Fruit fly (Drosophila melanogaster) whole organism, embryonic: ENCODE data around the gene RapGAP1.

ENCODE experiments used
- CG10654 ChIP-seq: fragments of 200-800 bp; sonication (Bioruptor generic); optimal IDR thresholded peaks from 2 replicates; lab custom pipeline; 2016; ENCODE audit warnings: missing biosample characterization, missing genetic modification characterization
- CG11093 ChIP-seq: fragments of 200-800 bp; sonication (Bioruptor generic); IDR thresholded peaks from 3 replicates; pipeline ENCODE4 v1.3.6; 2022; ENCODE audit warnings: missing biosample characterization, missing genetic modification characterization
- CG11696 ChIP-seq: fragments of 200-800 bp; sonication (Bioruptor generic); IDR thresholded peaks from 2 replicates; pipeline ENCODE4 v1.3.6; 2022; ENCODE audit warnings: missing biosample characterization, missing genetic modification characterization
- CG12659 ChIP-seq: fragments of 200-800 bp; sonication (Bioruptor generic); optimal IDR thresholded peaks from 3 replicates; lab custom pipeline; 2017; ENCODE audit warnings: mild to moderate bottlenecking, missing biosample characterization, missing genetic modification reagents, missing genetic modification characterization
- CG12744 ChIP-seq: fragments of 200-800 bp; sonication (Bioruptor generic); optimal IDR thresholded peaks from 2 replicates; lab custom pipeline; 2016; ENCODE audit warnings: missing biosample characterization, missing genetic modification characterization
- CG13296 ChIP-seq: fragments of 200-800 bp; sonication (Bioruptor generic); optimal IDR thresholded peaks from 3 replicates; lab custom pipeline; 2018; ENCODE audit warnings: missing biosample characterization, mild to moderate bottlenecking, missing genetic modification characterization
- CG15601 ChIP-seq: fragments of 200-800 bp; sonication (Bioruptor generic); optimal IDR thresholded peaks from 3 replicates; lab custom pipeline; 2019; ENCODE audit warnings: missing biosample characterization, mild to moderate bottlenecking, missing genetic modification characterization, moderate library complexity
- CG17829 ChIP-seq: fragments of 200-800 bp; optimal IDR thresholded peaks from 2 replicates; lab custom pipeline; 2019; ENCODE audit warnings: missing biosample characterization, mild to moderate bottlenecking, missing genetic modification characterization, moderate library complexity
- CG18262 ChIP-seq: fragments of 200-800 bp; optimal IDR thresholded peaks from 3 replicates; lab custom pipeline; 2019; ENCODE audit warnings: missing biosample characterization, mild to moderate bottlenecking, missing genetic modification characterization, moderate library complexity
- CG2129 ChIP-seq: fragments of 200-800 bp; sonication (Bioruptor generic); IDR thresholded peaks from 2 replicates; pipeline ENCODE4 v1.3.6; 2022; ENCODE audit warnings: missing biosample characterization, missing genetic modification characterization; ENCODE audit not compliant: partially characterized antibody
- CG2875 ChIP-seq: fragments of 200-800 bp; sonication (Bioruptor generic); optimal IDR thresholded peaks from 2 replicates; lab custom pipeline; 2017; ENCODE audit warnings: missing biosample characterization, mild to moderate bottlenecking, missing genetic modification characterization, missing genetic modification reagents
- CG30431 ChIP-seq: fragments of 200-800 bp; sonication (Bioruptor generic); optimal IDR thresholded peaks from 2 replicates; lab custom pipeline; 2017; ENCODE audit warnings: missing biosample characterization, missing genetic modification characterization
- CG31365 ChIP-seq: fragments of 200-800 bp; sonication (Bioruptor generic); optimal IDR thresholded peaks from 2 replicates; lab custom pipeline; 2018; ENCODE audit warnings: missing biosample characterization, mild to moderate bottlenecking, missing genetic modification characterization
- CG31388 ChIP-seq: fragments of 200-800 bp; sonication (Bioruptor generic); optimal IDR thresholded peaks from 2 replicates; lab custom pipeline; 2016; ENCODE audit warnings: missing biosample characterization, missing genetic modification characterization
- CG32772 ChIP-seq: fragments of 200-800 bp; sonication (Bioruptor generic); IDR thresholded peaks from 2 replicates; pipeline ENCODE4 v1.3.6; 2022; ENCODE audit warnings: missing biosample characterization, missing genetic modification characterization
- CG3407 ChIP-seq: fragments of 200-800 bp; sonication (Bioruptor generic); optimal IDR thresholded peaks from 2 replicates; lab custom pipeline; 2018; ENCODE audit warnings: missing biosample characterization, mild to moderate bottlenecking, missing genetic modification characterization
- CG6254 ChIP-seq: fragments of 200-800 bp; sonication (Bioruptor generic); optimal IDR thresholded peaks from 3 replicates; lab custom pipeline; 2017; ENCODE audit warnings: mild to moderate bottlenecking, missing biosample characterization, missing genetic modification reagents, missing genetic modification characterization
- CG7786 ChIP-seq: fragments of 200-800 bp; sonication (Bioruptor generic); optimal IDR thresholded peaks from 2 replicates; lab custom pipeline; 2016; ENCODE audit warnings: missing biosample characterization, missing genetic modification characterization
- CG7987 ChIP-seq: fragments of 200-800 bp; sonication (Bioruptor generic); optimal IDR thresholded peaks from 2 replicates; lab custom pipeline; 2018; ENCODE audit warnings: missing biosample characterization, mild to moderate bottlenecking, missing genetic modification characterization, moderate library complexity
- CG8944 ChIP-seq: fragments of 200-800 bp; sonication (Bioruptor generic); optimal IDR thresholded peaks from 3 replicates; lab custom pipeline; 2016; ENCODE audit warnings: missing biosample characterization, missing genetic modification characterization
- Chrac-16 ChIP-seq: fragments of 200-800 bp; sonication (Bioruptor generic); optimal IDR thresholded peaks from 3 replicates; lab custom pipeline; 2016; ENCODE audit warnings: missing biosample characterization, missing genetic modification characterization
- CoRest ChIP-seq: fragments of 200-800 bp; sonication (Bioruptor generic); optimal IDR thresholded peaks from 3 replicates; lab custom pipeline; 2018; ENCODE audit warnings: missing biosample characterization, mild to moderate bottlenecking, missing genetic modification characterization, moderate library complexity
- CrebB ChIP-seq: fragments of 200-800 bp; sonication (Bioruptor generic); optimal IDR thresholded peaks from 3 replicates; lab custom pipeline; 2018; ENCODE audit warnings: missing biosample characterization, mild to moderate bottlenecking, missing genetic modification characterization
- D ChIP-seq, 2 experiments: fragments of 200-800 bp in 1 of 2; fragments of >200 bp in 1 of 2; sonication (Bioruptor generic) in 1 of 2; optimal IDR thresholded peaks; 2 replicates in 1 of 2; 3 replicates in 1 of 2; lab custom pipeline; 2017; ENCODE audit warnings: mild to moderate bottlenecking in 1 of 2, missing biosample characterization in 1 of 2, missing genetic modification characterization in 1 of 2, missing genetic modification reagents in 1 of 2
- Drgx ChIP-seq: fragments of 200-800 bp; sonication (Bioruptor generic); IDR thresholded peaks from 2 replicates; pipeline ENCODE4 v1.3.6; 2022; ENCODE audit warnings: missing biosample characterization, missing genetic modification characterization
- Gsc ChIP-seq: fragments of 200-800 bp; sonication (Bioruptor generic); IDR thresholded peaks from 2 replicates; pipeline ENCODE4 v1.3.6; 2022; ENCODE audit warnings: missing biosample characterization, missing genetic modification characterization
- HLH3B ChIP-seq: fragments of 200-800 bp; sonication (Bioruptor generic); IDR thresholded peaks from 2 replicates; pipeline ENCODE4 v1.3.6; 2022; ENCODE audit warnings: missing biosample characterization, missing genetic modification characterization
- Hr51 ChIP-seq, 2 experiments: fragments of 200-800 bp; sonication (Bioruptor generic); optimal IDR thresholded peaks; 2 replicates in 1 of 2; 3 replicates in 1 of 2; lab custom pipeline; 2016 to 2018; ENCODE audit warnings: missing biosample characterization in 2 of 2, missing genetic modification characterization in 2 of 2, mild to moderate bottlenecking in 1 of 2, moderate library complexity in 1 of 2
- NFAT ChIP-seq: fragments of 200-800 bp; sonication (Bioruptor generic); IDR thresholded peaks from 2 replicates; pipeline ENCODE4 v1.3.6; 2022; ENCODE audit warnings: missing biosample characterization, missing genetic modification characterization
- Ravus ChIP-seq: fragments of 200-800 bp; sonication (Bioruptor generic); IDR thresholded peaks from 2 replicates; pipeline ENCODE4 v1.3.6; 2022; ENCODE audit warnings: missing biosample characterization, missing genetic modification characterization
- Sox102F ChIP-seq: fragments of 200-800 bp; sonication (Bioruptor generic); optimal IDR thresholded peaks from 2 replicates; lab custom pipeline; 2018; ENCODE audit warnings: missing biosample characterization, mild to moderate bottlenecking, missing genetic modification characterization, moderate library complexity
- Usf ChIP-seq: fragments of 200-800 bp; sonication (Bioruptor generic); optimal IDR thresholded peaks from 2 replicates; lab custom pipeline; 2017; ENCODE audit warnings: missing genotype, missing biosample characterization, missing genetic modification characterization
- Vsx1 ChIP-seq: fragments of 200-800 bp; sonication (Bioruptor generic); optimal IDR thresholded peaks from 2 replicates; lab custom pipeline; 2017; ENCODE audit warnings: missing biosample characterization, mild to moderate bottlenecking, missing genetic modification characterization, missing genetic modification reagents
- cwo ChIP-seq: fragments of 200-800 bp; sonication (Bioruptor generic); optimal IDR thresholded peaks from 3 replicates; lab custom pipeline; 2017; ENCODE audit warnings: missing biosample characterization, missing genetic modification characterization, mild to moderate bottlenecking, moderate library complexity, missing genetic modification reagents
- her ChIP-seq: fragments of 200-800 bp; sonication (Bioruptor generic); optimal IDR thresholded peaks from 2 replicates; lab custom pipeline; 2016; ENCODE audit warnings: missing biosample characterization, missing genetic modification characterization
- ken ChIP-seq: fragments of 200-800 bp; sonication (Bioruptor generic); IDR thresholded peaks from 3 replicates; pipeline ENCODE4 v1.3.6; 2022; ENCODE audit warnings: missing biosample characterization, missing genetic modification characterization
- knrl ChIP-seq: fragments of 200-800 bp; sonication (Bioruptor generic); IDR thresholded peaks from 3 replicates; pipeline ENCODE4 v1.3.6; 2022; ENCODE audit warnings: missing biosample characterization, missing genetic modification characterization; ENCODE audit not compliant: partially characterized antibody
- mirr ChIP-seq: fragments of 200-800 bp; sonication (Bioruptor generic); optimal IDR thresholded peaks from 3 replicates; lab custom pipeline; 2018; ENCODE audit warnings: missing biosample characterization, mild to moderate bottlenecking, missing genetic modification characterization
- nerfin-2 ChIP-seq: fragments of 200-800 bp; sonication (Bioruptor generic); IDR thresholded peaks from 2 replicates; pipeline ENCODE4 v1.3.6; 2022; ENCODE audit warnings: missing biosample characterization, missing genetic modification characterization; ENCODE audit not compliant: partially characterized antibody
- odd ChIP-seq: fragments of 200-800 bp; sonication (Bioruptor generic); optimal IDR thresholded peaks from 2 replicates; lab custom pipeline; 2017; ENCODE audit warnings: missing biosample characterization, mild to moderate bottlenecking, missing genetic modification characterization
- onecut ChIP-seq: fragments of 200-800 bp; sonication (Bioruptor generic); IDR thresholded peaks from 2 replicates; pipeline ENCODE4 v1.3.6; 2022; ENCODE audit warnings: missing biosample characterization, missing genetic modification characterization
- pho ChIP-seq: fragments of 200-800 bp; sonication (Bioruptor generic); optimal IDR thresholded peaks from 2 replicates; lab custom pipeline; 2016; ENCODE audit warnings: missing biosample characterization, missing genetic modification characterization
- ro ChIP-seq: fragments of 200-800 bp; sonication (Bioruptor generic); IDR thresholded peaks from 2 replicates; pipeline ENCODE4 v1.3.6; 2022; ENCODE audit warnings: missing biosample characterization, missing genetic modification characterization
- row ChIP-seq: fragments of 200-800 bp; sonication (Bioruptor generic); IDR thresholded peaks from 3 replicates; pipeline ENCODE4 v1.3.6; 2022; ENCODE audit warnings: missing biosample characterization, missing genetic modification characterization
- sima ChIP-seq: fragments of 200-800 bp; sonication (Bioruptor generic); optimal IDR thresholded peaks from 2 replicates; lab custom pipeline; 2016; ENCODE audit warnings: missing biosample characterization, missing genetic modification characterization
- sr ChIP-seq: fragments of 200-800 bp; sonication (Bioruptor generic); IDR thresholded peaks from 3 replicates; pipeline ENCODE4 v1.3.6; 2022; ENCODE audit warnings: missing biosample characterization, missing genetic modification characterization
- tll ChIP-seq, 2 experiments: fragments of 200-800 bp in 1 of 2; fragments of >200 bp in 1 of 2; sonication (Bioruptor generic) in 1 of 2; optimal IDR thresholded peaks; 2 replicates each; lab custom pipeline; 2017 to 2019; ENCODE audit warnings: missing biosample characterization in 2 of 2, missing genetic modification characterization in 2 of 2, mild to moderate bottlenecking in 1 of 2, moderate library complexity in 1 of 2
- tup ChIP-seq: fragments of 200-800 bp; sonication (Bioruptor generic); optimal IDR thresholded peaks from 2 replicates; lab custom pipeline; 2016; ENCODE audit warnings: missing biosample characterization, mild to moderate bottlenecking, missing genetic modification characterization, moderate library complexity
- zen2 ChIP-seq: fragments of 200-800 bp; sonication (Bioruptor generic); IDR thresholded peaks from 3 replicates; pipeline ENCODE4 v1.3.6; 2022; ENCODE audit warnings: missing biosample characterization, missing genetic modification characterization; ENCODE audit not compliant: partially characterized antibody

The RapGAP1 gene

DNA sequence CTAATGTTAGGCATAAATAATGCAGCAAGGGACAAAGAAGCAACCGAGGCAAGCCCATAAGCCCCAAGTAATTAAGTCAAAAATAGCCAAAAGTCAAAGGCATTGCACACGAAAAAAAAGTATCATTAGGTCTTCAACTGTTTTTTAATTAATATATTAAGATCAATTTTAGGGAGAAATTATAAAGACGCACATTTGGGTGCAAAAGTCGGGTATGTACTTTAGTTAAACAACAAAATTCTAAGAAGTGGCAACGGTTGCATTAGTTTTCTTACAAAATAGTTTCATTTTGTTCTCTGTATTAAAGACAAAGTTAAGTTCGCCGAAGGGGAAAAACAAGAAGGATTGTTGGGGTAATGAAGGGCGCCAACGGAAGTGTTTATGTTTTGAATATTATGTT is 12.2 kb downstream of the RapGAP1 start (continued):
- TF ChIP-seq CG12659 (GFP tag; lab: Kevin White, UChicago): peak; percentile 20
- no peak for TF ChIP-seq CG13296 (GFP tag; lab: Kevin White, UChicago)
- TF ChIP-seq CG6254 (GFP tag; lab: Kevin White, UChicago): peak; percentile 50
- peak in 1 of 2 experiments; percentile 55 for TF ChIP-seq Hr51 (GFP tag; optimal IDR thresholded peaks at IDR 0.05; lab: Kevin White, UChicago)
- TF ChIP-seq NFAT: no peak
- TF ChIP-seq ken (GFP tag; lab: Robert Waterston, UW): peak; percentile 60; the same call in 1 of the 3 replicates
- peak; percentile 77 for TF ChIP-seq Sox102F
- TF ChIP-seq CG18262: peak; percentile 64
- TF ChIP-seq sr (GFP tag; lab: Robert Waterston, UW): no peak
- TF ChIP-seq CG15601 (tag; lab: Kevin White, UChicago): peak; percentile 55
- peak; percentile 43 for TF ChIP-seq CoRest

DNA sequence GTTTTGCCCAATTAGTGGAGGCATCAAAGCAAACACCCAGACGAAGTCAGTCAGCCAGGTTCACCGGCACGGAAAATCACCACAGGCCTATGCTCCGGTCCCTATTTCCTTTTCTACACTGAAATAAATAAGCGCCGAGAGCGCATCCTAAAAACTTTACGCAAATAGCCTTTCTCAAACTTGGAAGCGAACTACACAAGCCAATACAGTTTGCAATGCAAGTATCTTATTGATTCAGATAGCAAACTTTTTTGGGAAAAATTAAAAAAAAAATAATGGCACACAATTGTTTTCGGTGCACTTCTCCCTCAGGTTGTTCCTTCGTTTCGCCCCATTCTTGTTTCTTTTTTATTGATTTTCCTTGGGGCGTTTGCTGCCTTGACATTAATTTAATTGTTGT is 13.9 kb downstream of the RapGAP1 start:
- TF ChIP-seq Ravus: no peak; the same call in 1 of the 2 replicates
- TF ChIP-seq CG12744: peak; percentile 43
- peak; percentile 75 for TF ChIP-seq row (GFP tag; lab: Robert Waterston, UW)
- TF ChIP-seq Gsc (GFP tag; lab: Robert Waterston, UW): peak; percentile 28; the same call in 1 of the 2 replicates
- TF ChIP-seq odd (GFP tag; lab: Kevin White, UChicago): peak; percentile 58
- peak; percentile 59 for TF ChIP-seq CG7786 (GFP tag; lab: Kevin White, UChicago)
- no peak for TF ChIP-seq tll (GFP tag; optimal IDR thresholded peaks at IDR 0.05; lab: Kevin White, UChicago)
- TF ChIP-seq onecut: peak; percentile 76
- peak; percentile 53 for TF ChIP-seq tup (GFP tag; lab: Kevin White, UChicago)
- peak; percentile 44 for TF ChIP-seq Chrac-16 (GFP tag; lab: Kevin White, UChicago)
- TF ChIP-seq CG2875 (GFP tag; lab: Kevin White, UChicago): peak; percentile 66
- no peak for TF ChIP-seq knrl (GFP tag; lab: Robert Waterston, UW)
- TF ChIP-seq CG30431: peak; percentile 83
- TF ChIP-seq CG8944 (GFP tag; lab: Kevin White, UChicago): peak; percentile 64
- no peak for TF ChIP-seq mirr
- no peak for TF ChIP-seq CG11696 (GFP tag; lab: Robert Waterston, UW)
- TF ChIP-seq CG2129: no peak
- peak; percentile 46; the same call in 1 of the 3 replicates for TF ChIP-seq CG11093
- no peak for TF ChIP-seq CG31388 (GFP tag; lab: Kevin White, UChicago)
- peak; percentile 66 for TF ChIP-seq CG17829 (tag; lab: Kevin White, UChicago)
- TF ChIP-seq ro (GFP tag; lab: Robert Waterston, UW): no peak
- no peak for TF ChIP-seq CG31365 (tag; lab: Kevin White, UChicago)
- TF ChIP-seq D (optimal IDR thresholded peaks at IDR 0.05; lab: Kevin White, UChicago): no peak
- peak; percentile 69 for TF ChIP-seq D (GFP tag; optimal IDR thresholded peaks at IDR 0.05; lab: Kevin White, UChicago)
- TF ChIP-seq Drgx (GFP tag; lab: Robert Waterston, UW): no peak
- no peak for TF ChIP-seq CrebB (tag; lab: Kevin White, UChicago)
- TF ChIP-seq zen2: no peak
- TF ChIP-seq her: peak; percentile 49
- TF ChIP-seq sima: peak; percentile 9
- TF ChIP-seq pho (GFP tag; lab: Kevin White, UChicago): peak; percentile 48
- no peak for TF ChIP-seq CG7987 (GFP tag; lab: Kevin White, UChicago)
- TF ChIP-seq cwo: no peak
- TF ChIP-seq Vsx1 (GFP tag; lab: Kevin White, UChicago): no peak
- peak; percentile 64 for TF ChIP-seq CG32772 (GFP tag; lab: Robert Waterston, UW)
- peak; percentile 48 for TF ChIP-seq Usf (GFP tag; lab: Kevin White, UChicago)
- TF ChIP-seq HLH3B (GFP tag; lab: Robert Waterston, UW): peak; percentile 71
- peak; percentile 54 for TF ChIP-seq CG10654 (GFP tag; lab: Kevin White, UChicago)
- TF ChIP-seq nerfin-2 (GFP tag; lab: Robert Waterston, UW): no peak
- TF ChIP-seq CG3407: peak; percentile 51
